Fruit fly (Drosophila melanogaster): Measurements from ENCODE around the gene CG42750.

CG42750 gene

dm6 chr2L:18145253-18145652, 130.3 kb downstream of the CG42750 start (continued):
- TF ChIP-seq sima (GFP tag; optimal IDR thresholded peaks at IDR 0.05) (peak; percentile 23), Ssrp (tag; optimal IDR thresholded peaks at IDR 0.05) (peak; percentile 89), H2.0 (GFP tag; IDR thresholded peaks at IDR 0.05) (peak; percentile 85), CG14014 (GFP tag; IDR thresholded peaks at IDR 0.05) (peak; percentile 61; the same call in 1 of the 2 replicates), Mrtf (GFP tag; IDR thresholded peaks at IDR 0.05) (peak; percentile 70; the same call in 2 of the 3 replicates), sens-2 (GFP tag; IDR thresholded peaks at IDR 0.05) (peak; percentile 84), dpn (GFP tag; optimal IDR thresholded peaks at IDR 0.05) (peak; percentile 85 to 90), chm (GFP tag; IDR thresholded peaks at IDR 0.05) (peak; percentile 90), Asciz (GFP tag; optimal IDR thresholded peaks at IDR 0.05) (peak; percentile 55), D19A (tag; optimal IDR thresholded peaks at IDR 0.05) (peak; percentile 85), z (GFP tag; IDR thresholded peaks at IDR 0.05) (peak; percentile 62; the same call in 1 of the 3 replicates), CG4282 (GFP tag; optimal IDR thresholded peaks at IDR 0.05) (peak; percentile 17), corto (GFP tag; optimal IDR thresholded peaks at IDR 0.05) (peak; percentile 90), CG12659 (GFP tag; optimal IDR thresholded peaks at IDR 0.05) (peak; percentile 56), CG13775 (GFP tag; optimal IDR thresholded peaks at IDR 0.05) (peak; percentile 89), sd (tag; optimal IDR thresholded peaks at IDR 0.05) (peak; percentile 25), Taf1 (GFP tag; IDR thresholded peaks at IDR 0.05) (peak; percentile 75), CG16779 (GFP tag; IDR thresholded peaks at IDR 0.05) (no peak), run (tag; optimal IDR thresholded peaks at IDR 0.05) (no peak), Awh (GFP tag; IDR thresholded peaks at IDR 0.05) (peak; percentile 73), CG43689 (GFP tag; IDR thresholded peaks at IDR 0.05) (no peak), vvl (GFP tag; IDR thresholded peaks at IDR 0.05) (peak; percentile 89), Sin3A (optimal IDR thresholded peaks at IDR 0.05) (no peak), onecut (GFP tag; IDR thresholded peaks at IDR 0.05) (peak; percentile 80), trh (GFP tag; optimal IDR thresholded peaks at IDR 0.05) (peak; percentile 64), gce (GFP tag; IDR thresholded peaks at IDR 0.05) (peak; percentile 67; the same call in 2 of the 3 replicates), HLH4C (GFP tag; IDR thresholded peaks at IDR 0.05; ENCODE audit: partially characterized antibody) (no peak), CG17385 (GFP tag; optimal IDR thresholded peaks at IDR 0.05) (peak; percentile 69), kni (GFP tag; optimal IDR thresholded peaks at IDR 0.05) (no peak)

DNA sequence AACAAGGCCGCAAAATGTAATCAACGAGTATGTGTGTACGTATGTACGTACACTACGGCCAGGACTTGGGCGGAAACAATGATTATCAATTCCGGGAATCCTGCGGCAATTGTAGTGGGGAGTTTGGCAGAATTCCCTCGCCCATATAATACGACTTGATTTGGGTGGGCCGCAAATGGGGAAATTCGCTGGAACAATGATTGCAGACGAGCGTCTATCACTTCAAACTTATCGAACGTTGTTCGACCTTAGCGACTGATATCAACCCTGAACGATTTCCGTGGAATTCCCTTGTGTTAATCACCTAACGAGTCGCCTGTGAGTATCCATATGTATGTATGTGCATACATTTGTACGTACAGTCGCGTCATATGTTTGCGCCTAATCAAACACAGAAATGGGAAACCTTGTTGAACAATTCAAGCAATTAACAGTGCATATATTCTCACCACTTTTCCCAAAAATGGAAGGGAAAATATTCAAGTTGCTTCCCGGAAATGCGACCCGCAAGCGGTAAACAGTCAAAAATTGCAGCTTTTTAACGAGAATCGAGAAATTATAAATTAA, 131.2 kb downstream of the CG42750 start:
- TF ChIP-seq Kr (GFP tag; optimal IDR thresholded peaks at IDR 0.05) (no peak), kni (GFP tag; optimal IDR thresholded peaks at IDR 0.05) (peak; percentile 40), CG10543 (GFP tag; optimal IDR thresholded peaks at IDR 0.05) (peak; percentile 0), sd (tag; optimal IDR thresholded peaks at IDR 0.05) (peak; percentile 24), D19A (tag; optimal IDR thresholded peaks at IDR 0.05) (peak; percentile 13), Dp (GFP tag; optimal IDR thresholded peaks at IDR 0.05) (no peak), twi (tag; optimal IDR thresholded peaks at IDR 0.05) (peak; percentile 36), ftz-f1 (GFP tag; optimal IDR thresholded peaks at IDR 0.05) (peak; percentile 16), CG15479 (GFP tag; optimal IDR thresholded peaks at IDR 0.05) (peak; percentile 70), exex (tag; optimal IDR thresholded peaks at IDR 0.05) (peak; percentile 73), Stat92E (GFP tag; optimal IDR thresholded peaks at IDR 0.05) (peak in 2 of 3 experiments; percentile 62 to 84), zen (tag; optimal IDR thresholded peaks at IDR 0.05) (peak; percentile 21), CG1024 (GFP tag; IDR thresholded peaks at IDR 0.05) (no peak), pros (GFP tag; optimal IDR thresholded peaks at IDR 0.05) (peak; percentile 24), CG7963 (GFP tag; IDR thresholded peaks at IDR 0.05; ENCODE audit: partially characterized antibody) (no peak), lbe (GFP tag; optimal IDR thresholded peaks at IDR 0.05) (no peak), mirr (GFP tag; optimal IDR thresholded peaks at IDR 0.05) (peak; percentile 31), CG8944 (GFP tag; optimal IDR thresholded peaks at IDR 0.05) (no peak)

Data from whole organism, embryonic.